Fruit fly (Drosophila melanogaster): Measurements from ENCODE around the gene Pa1.

- no peak for TF ChIP-seq rgr (GFP tag; optimal IDR thresholded peaks at IDR 0.05)
- no peak for TF ChIP-seq dsf (GFP tag; optimal IDR thresholded peaks at IDR 0.05; ENCODE audit: borderline replicate concordance)
- TF ChIP-seq CG32264 (GFP tag; optimal IDR thresholded peaks at IDR 0.05) = no peak
- TF ChIP-seq Abd-B (GFP tag; optimal IDR thresholded peaks at IDR 0.05) = no peak
- no peak for TF ChIP-seq tai (GFP tag; optimal IDR thresholded peaks at IDR 0.05)
- no peak for TF ChIP-seq psq (GFP tag; optimal IDR thresholded peaks at IDR 0.05)
- no peak for TF ChIP-seq dmrt93B (GFP tag; optimal IDR thresholded peaks at IDR 0.05)
- no peak for TF ChIP-seq usp (GFP tag; optimal IDR thresholded peaks at IDR 0.05)
- no peak for TF ChIP-seq Sp1 (GFP tag; optimal IDR thresholded peaks at IDR 0.05)
- no peak for TF ChIP-seq br (GFP tag; optimal IDR thresholded peaks at IDR 0.05)
- TF ChIP-seq Myc (optimal IDR thresholded peaks at IDR 0.05) = no peak
- TF ChIP-seq CrebA (GFP tag; optimal IDR thresholded peaks at IDR 0.05; ENCODE audit: borderline replicate concordance) = no peak
These were observed 10.3 kb downstream of the Pa1 start, which contains the start of gene dlg1 for dm6 chrX:11369374-11369773.

Data from whole organism, wandering third instar larva.